Fruit fly (Drosophila melanogaster) whole organism, embryonic: ENCODE measurements around the gene CG34454.
A peak's percentile ranks its signal among the peaks of the same experiment; 100 is the strongest.

Experiments
- Ada2b ChIP-seq: fragments of 200-800 bp; sonication (Bioruptor generic); IDR thresholded peaks from 2 replicates; pipeline ENCODE4 v1.3.6; 2022; ENCODE audit warnings: missing biosample characterization, missing genetic modification characterization
- Atf6 ChIP-seq: fragments of 200-800 bp; sonication (Bioruptor generic); IDR thresholded peaks from 2 replicates; pipeline ENCODE4 v1.3.6; 2022; ENCODE audit warnings: missing biosample characterization, missing genetic modification characterization
- CG10147 ChIP-seq: fragments of 200-800 bp; sonication (Bioruptor generic); optimal IDR thresholded peaks from 2 replicates; lab custom pipeline; 2019; ENCODE audit warnings: missing biosample characterization, mild to moderate bottlenecking, missing genetic modification characterization, moderate library complexity
- CG10274 ChIP-seq: fragments of 200-800 bp; sonication (Bioruptor generic); optimal IDR thresholded peaks from 3 replicates; lab custom pipeline; 2017; ENCODE audit warnings: missing biosample characterization, mild to moderate bottlenecking, missing genetic modification characterization
- CG10959 ChIP-seq: fragments of 200-800 bp; sonication (Bioruptor generic); IDR thresholded peaks from 2 replicates; pipeline ENCODE4 v1.3.6; 2022; ENCODE audit warnings: missing biosample characterization, missing genetic modification characterization
- CG11504 ChIP-seq: fragments of 200-800 bp; sonication (Bioruptor generic); optimal IDR thresholded peaks from 3 replicates; lab custom pipeline; 2019; ENCODE audit warnings: missing biosample characterization, mild to moderate bottlenecking, missing genetic modification characterization, moderate library complexity
- CG14014 ChIP-seq: fragments of 200-800 bp; sonication (Bioruptor generic); IDR thresholded peaks from 2 replicates; pipeline ENCODE4 v1.3.6; 2022; ENCODE audit warnings: missing biosample characterization, missing genetic modification characterization
- CG14965 ChIP-seq: fragments of 200-800 bp; sonication (Bioruptor generic); optimal IDR thresholded peaks from 2 replicates; lab custom pipeline; 2016; ENCODE audit warnings: missing biosample characterization, missing genetic modification characterization, borderline replicate concordance
- CG15011 ChIP-seq: fragments of 200-800 bp; sonication (Bioruptor generic); optimal IDR thresholded peaks from 3 replicates; lab custom pipeline; 2018; ENCODE audit warnings: missing biosample characterization, mild to moderate bottlenecking, missing genetic modification characterization
- CG15601 ChIP-seq: fragments of 200-800 bp; sonication (Bioruptor generic); optimal IDR thresholded peaks from 3 replicates; lab custom pipeline; 2019; ENCODE audit warnings: missing biosample characterization, mild to moderate bottlenecking, missing genetic modification characterization, moderate library complexity
- CG17568 ChIP-seq: fragments of 200-800 bp; sonication (Bioruptor generic); optimal IDR thresholded peaks from 2 replicates; lab custom pipeline; 2018; ENCODE audit warnings: missing biosample characterization, mild to moderate bottlenecking, missing genetic modification characterization, moderate library complexity
- CG2678 ChIP-seq: fragments of 200-800 bp; sonication (Bioruptor generic); optimal IDR thresholded peaks from 3 replicates; lab custom pipeline; 2019; ENCODE audit warnings: missing biosample characterization, mild to moderate bottlenecking, missing genetic modification characterization, moderate library complexity
- CG31388 ChIP-seq: fragments of 200-800 bp; sonication (Bioruptor generic); optimal IDR thresholded peaks from 2 replicates; lab custom pipeline; 2016; ENCODE audit warnings: missing biosample characterization, missing genetic modification characterization
- CG32532 ChIP-seq: fragments of 200-800 bp; sonication (Bioruptor generic); IDR thresholded peaks from 2 replicates; pipeline ENCODE4 v1.3.6; 2022; ENCODE audit warnings: missing biosample characterization, missing genetic modification characterization
- CG33213 ChIP-seq: fragments of 200-800 bp; sonication (Bioruptor generic); optimal IDR thresholded peaks from 3 replicates; lab custom pipeline; 2016; ENCODE audit warnings: missing biosample characterization, missing genetic modification characterization
- CG6654 ChIP-seq: fragments of 200-800 bp; sonication (Bioruptor generic); optimal IDR thresholded peaks from 2 replicates; lab custom pipeline; 2017; ENCODE audit warnings: missing biosample characterization, mild to moderate bottlenecking, missing genetic modification characterization
- CG7556 ChIP-seq: fragments of 200-800 bp; sonication (Bioruptor generic); optimal IDR thresholded peaks from 2 replicates; lab custom pipeline; 2017; ENCODE audit warnings: missing biosample characterization, mild to moderate bottlenecking, missing genetic modification characterization
- CG7928 ChIP-seq: fragments of 200-800 bp; sonication (Bioruptor generic); optimal IDR thresholded peaks from 2 replicates; lab custom pipeline; 2017; ENCODE audit warnings: missing biosample characterization, mild to moderate bottlenecking, missing genetic modification characterization
- CG8924 ChIP-seq: fragments of 200-800 bp; optimal IDR thresholded peaks from 3 replicates; lab custom pipeline; 2019; ENCODE audit warnings: missing biosample characterization, mild to moderate bottlenecking, missing genetic modification characterization, moderate library complexity
- CG9215 ChIP-seq: fragments of 200-800 bp; sonication (Bioruptor generic); IDR thresholded peaks from 2 replicates; pipeline ENCODE4 v1.3.6; 2022; ENCODE audit warnings: missing biosample characterization, missing genetic modification characterization
- CG9727 ChIP-seq: fragments of 200-800 bp; sonication (Bioruptor generic); optimal IDR thresholded peaks from 3 replicates; lab custom pipeline; 2017; ENCODE audit warnings: missing biosample characterization, mild to moderate bottlenecking, missing genetic modification characterization
- CTCF ChIP-seq: fragments of 200-800 bp; sonication (Bioruptor generic); optimal IDR thresholded peaks from 2 replicates; lab custom pipeline; 2017; ENCODE audit warnings: missing biosample characterization, mild to moderate bottlenecking, missing genetic modification characterization, moderate library complexity
- Deaf1 ChIP-seq: fragments of 200-800 bp; optimal IDR thresholded peaks from 3 replicates; lab custom pipeline; 2019; ENCODE audit warnings: missing biosample characterization, mild to moderate bottlenecking, missing genetic modification characterization, moderate library complexity
- Dp ChIP-seq: fragments of 200-800 bp; sonication (Bioruptor generic); optimal IDR thresholded peaks from 2 replicates; lab custom pipeline; 2018; ENCODE audit warnings: missing biosample characterization, mild to moderate bottlenecking, missing genetic modification characterization, moderate library complexity
- Dref ChIP-seq: fragments of 200-800 bp; sonication (Bioruptor generic); IDR thresholded peaks from 2 replicates; pipeline ENCODE4 v1.3.6; 2022; ENCODE audit warnings: missing biosample characterization, missing genetic modification characterization
- GATAe ChIP-seq: fragments of 200-800 bp; sonication (Bioruptor generic); conservative IDR thresholded peaks from 2 replicates; pipeline ENCODE4 v1.3.6; 2022; ENCODE audit warnings: missing biosample characterization, missing genetic modification characterization
- H15 ChIP-seq: fragments of 200-800 bp; sonication (Bioruptor generic); IDR thresholded peaks from 3 replicates; pipeline ENCODE4 v1.3.6; 2022; ENCODE audit warnings: missing biosample characterization, missing genetic modification characterization
- HLH3B ChIP-seq: fragments of 200-800 bp; sonication (Bioruptor generic); IDR thresholded peaks from 2 replicates; pipeline ENCODE4 v1.3.6; 2022; ENCODE audit warnings: missing biosample characterization, missing genetic modification characterization
- HLH4C ChIP-seq: fragments of 200-800 bp; sonication (Bioruptor generic); IDR thresholded peaks from 3 replicates; pipeline ENCODE4 v1.3.6; 2022; ENCODE audit warnings: missing biosample characterization, missing genetic modification characterization; ENCODE audit not compliant: partially characterized antibody
- Lhr ChIP-seq: fragments of 200-800 bp; sonication (Bioruptor generic); optimal IDR thresholded peaks from 3 replicates; lab custom pipeline; 2017; ENCODE audit warnings: mild to moderate bottlenecking, missing biosample characterization, missing genetic modification reagents, missing genetic modification characterization
- Lpt ChIP-seq: fragments of >200 bp; optimal IDR thresholded peaks from 2 replicates; lab custom pipeline; 2018; ENCODE audit warnings: missing biosample characterization, missing genetic modification characterization
- Meics ChIP-seq: fragments of 200-800 bp; sonication (Bioruptor generic); optimal IDR thresholded peaks from 2 replicates; lab custom pipeline; 2017; ENCODE audit warnings: missing biosample characterization, mild to moderate bottlenecking, missing genetic modification characterization
- Myb ChIP-seq: fragments of 200-800 bp; sonication (Bioruptor generic); optimal IDR thresholded peaks from 2 replicates; lab custom pipeline; 2016; ENCODE audit warnings: missing biosample characterization, missing genetic modification characterization
- Tbp ChIP-seq: fragments of >200 bp; optimal IDR thresholded peaks from 2 replicates; lab custom pipeline; 2018; ENCODE audit warnings: missing biosample characterization, missing genetic modification characterization
- bigmax ChIP-seq: fragments of 200-800 bp; sonication (Bioruptor generic); optimal IDR thresholded peaks from 2 replicates; lab custom pipeline; 2018; ENCODE audit warnings: missing biosample characterization, mild to moderate bottlenecking, missing genetic modification characterization
- bsh ChIP-seq, 2 experiments: fragments of 200-800 bp; sonication (Bioruptor generic); optimal IDR thresholded peaks; 2 replicates each; lab custom pipeline; 2017 to 2018; ENCODE audit warnings: mild to moderate bottlenecking in 2 of 2, missing biosample characterization in 2 of 2, missing genetic modification characterization in 2 of 2, moderate library complexity in 1 of 2
- corto ChIP-seq: fragments of 200-800 bp; sonication (Bioruptor generic); optimal IDR thresholded peaks from 2 replicates; lab custom pipeline; 2016; ENCODE audit warnings: missing biosample characterization, mild to moderate bottlenecking, missing genetic modification characterization, moderate library complexity
- dmrt11E ChIP-seq: fragments of 200-800 bp; sonication (Bioruptor generic); optimal IDR thresholded peaks from 3 replicates; lab custom pipeline; 2018; ENCODE audit warnings: missing biosample characterization, mild to moderate bottlenecking, missing genetic modification characterization, moderate library complexity
- ham ChIP-seq: fragments of 200-800 bp; sonication (Bioruptor generic); IDR thresholded peaks from 2 replicates; pipeline ENCODE4 v1.3.6; 2022; ENCODE audit warnings: missing biosample characterization, missing genetic modification characterization
- her ChIP-seq: fragments of 200-800 bp; sonication (Bioruptor generic); optimal IDR thresholded peaks from 2 replicates; lab custom pipeline; 2016; ENCODE audit warnings: missing biosample characterization, missing genetic modification characterization
- mld ChIP-seq: fragments of 200-800 bp; sonication (Bioruptor generic); IDR thresholded peaks from 3 replicates; pipeline ENCODE4 v1.3.6; 2022; ENCODE audit warnings: missing biosample characterization, missing genetic modification characterization; ENCODE audit not compliant: partially characterized antibody
- psq ChIP-seq: fragments of 200-800 bp; sonication (Bioruptor generic); optimal IDR thresholded peaks from 2 replicates; lab custom pipeline; 2017; ENCODE audit warnings: missing biosample characterization, missing genetic modification characterization
- ranshi ChIP-seq: fragments of 200-800 bp; sonication (Bioruptor generic); IDR thresholded peaks from 2 replicates; pipeline ENCODE4 v1.3.6; 2022; ENCODE audit warnings: missing biosample characterization, missing genetic modification characterization
- scrt ChIP-seq: fragments of 200-800 bp; sonication (Bioruptor generic); optimal IDR thresholded peaks from 2 replicates; lab custom pipeline; 2018; ENCODE audit warnings: missing biosample characterization, mild to moderate bottlenecking, missing genetic modification characterization, moderate library complexity
- sd ChIP-seq: fragments of 200-800 bp; sonication (Bioruptor generic); optimal IDR thresholded peaks from 3 replicates; lab custom pipeline; 2018; ENCODE audit warnings: missing biosample characterization, mild to moderate bottlenecking, missing genetic modification characterization, moderate library complexity
- sim ChIP-seq: fragments of 200-800 bp; sonication (Bioruptor generic); IDR thresholded peaks from 2 replicates; pipeline ENCODE4 v1.3.6; 2022; ENCODE audit warnings: missing biosample characterization, missing genetic modification characterization
- sisA ChIP-seq: fragments of 200-800 bp; sonication (Bioruptor generic); IDR thresholded peaks from 2 replicates; pipeline ENCODE4 v1.3.6; 2022; ENCODE audit warnings: missing biosample characterization, missing genetic modification characterization
- slou ChIP-seq: fragments of 200-800 bp; sonication (Bioruptor generic); optimal IDR thresholded peaks from 3 replicates; lab custom pipeline; 2016; ENCODE audit warnings: missing biosample characterization, missing genetic modification characterization
- tgo ChIP-seq: fragments of 200-800 bp; sonication (Bioruptor generic); IDR thresholded peaks from 3 replicates; pipeline ENCODE4 v1.3.6; 2022; ENCODE audit warnings: missing biosample characterization, missing genetic modification characterization
- vnd ChIP-seq: fragments of 200-800 bp; sonication (Bioruptor generic); IDR thresholded peaks from 3 replicates; pipeline ENCODE4 v1.3.6; 2022; ENCODE audit warnings: missing biosample characterization, missing genetic modification characterization; ENCODE audit not compliant: partially characterized antibody

Gene CG34454

dm6 chr3L:264378-265151 is 32.4 kb upstream of the CG34454 start, which contains the start of the genes Tudor-SN and mRpL17 (continued):
- peak; percentile 17 for TF ChIP-seq CG7928
- TF ChIP-seq CG15011 (GFP tag; lab: Kevin White, UChicago), result no peak
- peak; percentile 64 for TF ChIP-seq CG11504 (tag; lab: Kevin White, UChicago)
- TF ChIP-seq H15, result no peak
- TF ChIP-seq Deaf1 (tag; lab: Kevin White, UChicago), result peak; percentile 58
- no peak for TF ChIP-seq CG17568 (GFP tag; lab: Kevin White, UChicago)
- TF ChIP-seq CG14014 (GFP tag; lab: Robert Waterston, UW), result no peak
- peak; percentile 34 for TF ChIP-seq CG7556 (GFP tag; lab: Kevin White, UChicago)
- TF ChIP-seq sim (GFP tag; lab: Robert Waterston, UW), result no peak
- TF ChIP-seq CG15601 (tag; lab: Kevin White, UChicago), result peak; percentile 25
- TF ChIP-seq CG10147 (GFP tag; lab: Kevin White, UChicago), result peak; percentile 0
- TF ChIP-seq dmrt11E (tag; lab: Kevin White, UChicago), result peak; percentile 36
- peak; percentile 29 for TF ChIP-seq Lhr (GFP tag; lab: Kevin White, UChicago)
- TF ChIP-seq CG9727 (GFP tag; lab: Kevin White, UChicago), result peak; percentile 63
- peak; percentile 70 for TF ChIP-seq corto (GFP tag; lab: Kevin White, UChicago)
- TF ChIP-seq Dp (GFP tag; lab: Kevin White, UChicago), result peak; percentile 53
- TF ChIP-seq CG31388 (GFP tag; lab: Kevin White, UChicago), result no peak
- no peak for TF ChIP-seq sisA (GFP tag; lab: Robert Waterston, UW)
- TF ChIP-seq CG6654 (GFP tag; lab: Kevin White, UChicago), result no peak
- TF ChIP-seq scrt (GFP tag; lab: Kevin White, UChicago), result peak; percentile 11
- peak; percentile 38 for TF ChIP-seq bigmax (GFP tag; lab: Kevin White, UChicago)
- peak; percentile 40; the same call in 1 of the 2 replicates for TF ChIP-seq CG32532
- no peak for TF ChIP-seq CG10959 (GFP tag; lab: Robert Waterston, UW)
- no peak for TF ChIP-seq Myb
- TF ChIP-seq CTCF (GFP tag; lab: Kevin White, UChicago), result peak; percentile 6
- no peak for TF ChIP-seq CG10274
- peak; percentile 30 for TF ChIP-seq CG8924 (tag; lab: Kevin White, UChicago)
- no peak for TF ChIP-seq Lpt
- TF ChIP-seq Tbp, result no peak
- peak; percentile 9 for TF ChIP-seq slou (GFP tag; lab: Kevin White, UChicago)
- TF ChIP-seq Ada2b (GFP tag; lab: Robert Waterston, UW), result 0 out of 2 replicates have a peak, but pooled peaks have one; percentile 1
- TF ChIP-seq Atf6 (GFP tag; lab: Robert Waterston, UW), result 0 out of 2 replicates have a peak, but pooled peaks have one; percentile 42
- TF ChIP-seq Meics, result peak; percentile 39
- TF ChIP-seq CG9215 (GFP tag; lab: Robert Waterston, UW), result peak; percentile 32; the same call in 1 of the 2 replicates
- peak; percentile 47 for TF ChIP-seq CG2678 (tag; lab: Kevin White, UChicago)
- TF ChIP-seq HLH3B (GFP tag; lab: Robert Waterston, UW), result no peak
- no peak for TF ChIP-seq GATAe
- TF ChIP-seq mld (GFP tag; lab: Robert Waterston, UW), result peak; percentile 95
- no peak for TF ChIP-seq ranshi
- peak in 1 of 2 experiments; percentile 11 for TF ChIP-seq bsh (GFP tag; optimal IDR thresholded peaks at IDR 0.05; lab: Kevin White, UChicago)
- TF ChIP-seq tgo (GFP tag; lab: Robert Waterston, UW), result peak; percentile 21; the same call in 1 of the 3 replicates
- peak; percentile 98 for TF ChIP-seq vnd
- TF ChIP-seq sd (tag; lab: Kevin White, UChicago), result peak; percentile 22
- TF ChIP-seq her (GFP tag; lab: Kevin White, UChicago), result no peak
- TF ChIP-seq Dref (GFP tag; lab: Robert Waterston, UW), result peak; percentile 72
- peak; percentile 54 for TF ChIP-seq CG33213
- TF ChIP-seq HLH4C (GFP tag; lab: Robert Waterston, UW), result peak; percentile 98
- TF ChIP-seq CG14965 (GFP tag; lab: Kevin White, UChicago), result no peak
- peak; percentile 2 for TF ChIP-seq psq
- TF ChIP-seq ham (GFP tag; lab: Robert Waterston, UW), result no peak
